Worm (Caenorhabditis elegans) whole organism, young adult: ENCODE results near the gene set-19.

Source experiments
- B0035.1 ChIP-seq: sonication (generic microtip); optimal IDR thresholded peaks from 2 replicates; lab custom pipeline; 2016; ENCODE audit warnings: missing genetic modification characterization, mild to moderate bottlenecking, missing compliant biosample characterization, missing genotype, missing genetic modification reagents
- D2030.7 ChIP-seq: fragments of 200-800 bp; sonication (Bioruptor generic); IDR thresholded peaks from 2 replicates; pipeline ENCODE4 v1.3.6; 2022; ENCODE audit warnings: missing genetic modification reagents, missing genetic modification characterization, missing compliant biosample characterization
- F22D6.2 ChIP-seq: sonication (generic microtip); optimal IDR thresholded peaks from 2 replicates; lab custom pipeline; 2016; ENCODE audit warnings: mild to moderate bottlenecking, missing genetic modification characterization, missing compliant biosample characterization
- F23B12.7 ChIP-seq: sonication (generic microtip); optimal IDR thresholded peaks from 2 replicates; lab custom pipeline; 2017; ENCODE audit warnings: missing genetic modification characterization, mild to moderate bottlenecking, missing compliant biosample characterization, antibody characterized with exemption, moderate library complexity; ENCODE audit not compliant: insufficient read depth
- F52B5.7 ChIP-seq: sonication (generic microtip); optimal IDR thresholded peaks from 2 replicates; lab custom pipeline; 2016; ENCODE audit warnings: mild to moderate bottlenecking, missing genetic modification characterization, missing compliant biosample characterization
- K12H6.12 ChIP-seq: fragments of 200-800 bp; sonication (Bioruptor generic); optimal IDR thresholded peaks from 2 replicates; lab custom pipeline; 2018; ENCODE audit warnings: mild to moderate bottlenecking, missing genetic modification characterization, missing compliant biosample characterization
- Y95B8A.8 ChIP-seq: fragments of 200-800 bp; sonication (Bioruptor generic); IDR thresholded peaks from 2 replicates; pipeline ENCODE4 v1.3.6; 2022; ENCODE audit warnings: missing genetic modification reagents, missing genetic modification characterization, missing compliant biosample characterization
- ZK185.1 ChIP-seq: sonication (generic microtip); optimal IDR thresholded peaks from 2 replicates; lab custom pipeline; 2016; ENCODE audit warnings: mild to moderate bottlenecking, missing genetic modification characterization, missing compliant biosample characterization; ENCODE audit not compliant: poor library complexity, severe bottlenecking
- ccch-3 ChIP-seq: fragments of 200-800 bp; sonication (Bioruptor generic); optimal IDR thresholded peaks from 2 replicates; lab custom pipeline; 2018; ENCODE audit warnings: mild to moderate bottlenecking, missing genetic modification characterization, missing compliant biosample characterization
- cebp-1 ChIP-seq, 2 experiments: fragments of 200-800 bp in 1 of 2; sonication (Bioruptor generic) in 1 of 2; sonication (generic microtip) in 1 of 2; IDR thresholded peaks in 1 of 2; optimal IDR thresholded peaks in 1 of 2; 2 replicates each; pipeline versions ENCODE4 v1.3.6 to Lab custom; 2017 to 2022; ENCODE audit warnings: missing compliant biosample characterization in 2 of 2, missing genetic modification characterization in 2 of 2, mild to moderate bottlenecking in 1 of 2, missing genetic modification reagents in 1 of 2, moderate library complexity in 1 of 2
- ekl-4 ChIP-seq: fragments of 200-800 bp; sonication (Bioruptor generic); IDR thresholded peaks from 2 replicates; pipeline ENCODE4 v1.3.6; 2022; ENCODE audit warnings: missing genetic modification reagents, missing genetic modification characterization, missing compliant biosample characterization
- hmg-1.2 ChIP-seq: fragments of 200-800 bp; sonication (Bioruptor generic); IDR thresholded peaks from 2 replicates; pipeline ENCODE4 v1.3.6; 2022; ENCODE audit warnings: missing genetic modification reagents, missing genetic modification characterization, missing compliant biosample characterization
- let-526 ChIP-seq: fragments of 200-800 bp; sonication (Bioruptor generic); IDR thresholded peaks from 2 replicates; pipeline ENCODE4 v1.3.6; 2022; ENCODE audit warnings: missing genetic modification reagents, missing genetic modification characterization, missing compliant biosample characterization
- lin-26 ChIP-seq: fragments of 200-800 bp; sonication (Bioruptor generic); IDR thresholded peaks from 2 replicates; pipeline ENCODE4 v1.3.6; 2022; ENCODE audit warnings: missing genetic modification reagents, missing genetic modification characterization, missing compliant biosample characterization
- lin-40 ChIP-seq: sonication (generic microtip); optimal IDR thresholded peaks from 2 replicates; lab custom pipeline; 2016; ENCODE audit warnings: missing genetic modification characterization, mild to moderate bottlenecking, missing compliant biosample characterization, missing genotype, missing genetic modification reagents
- mcd-1 ChIP-seq: fragments of 200-800 bp; sonication (Bioruptor generic); IDR thresholded peaks from 2 replicates; pipeline ENCODE4 v1.3.6; 2022; ENCODE audit warnings: missing genetic modification reagents, missing genetic modification characterization, missing compliant biosample characterization
- mel-28 ChIP-seq: sonication (generic microtip); optimal IDR thresholded peaks from 2 replicates; lab custom pipeline; 2016; ENCODE audit warnings: borderline replicate concordance, mild to moderate bottlenecking, missing genetic modification characterization, missing compliant biosample characterization
- nfyb-1 ChIP-seq: fragments of 200-800 bp; sonication (Bioruptor generic); IDR thresholded peaks from 2 replicates; pipeline ENCODE4 v1.3.6; 2022; ENCODE audit warnings: missing genetic modification reagents, missing genetic modification characterization, missing compliant biosample characterization
- nhr-120 ChIP-seq: fragments of 200-800 bp; sonication (Bioruptor generic); IDR thresholded peaks from 2 replicates; pipeline ENCODE4 v1.3.6; 2022; ENCODE audit warnings: missing genetic modification characterization, missing compliant biosample characterization
- nhr-80 ChIP-seq: sonication (generic microtip); optimal IDR thresholded peaks from 2 replicates; lab custom pipeline; 2016; ENCODE audit warnings: missing genetic modification characterization, missing compliant biosample characterization
- nhr-90 ChIP-seq: sonication (generic microtip); optimal IDR thresholded peaks from 2 replicates; lab custom pipeline; 2016; ENCODE audit warnings: missing genotype, mild to moderate bottlenecking, missing genetic modification characterization, missing compliant biosample characterization
- pbrm-1 ChIP-seq: fragments of 200-800 bp; sonication (Bioruptor generic); IDR thresholded peaks from 2 replicates; pipeline ENCODE4 v1.3.6; 2022; ENCODE audit warnings: missing genetic modification reagents, missing genetic modification characterization, missing compliant biosample characterization
- rcor-1 ChIP-seq: fragments of 200-800 bp; sonication (Bioruptor generic); IDR thresholded peaks from 2 replicates; pipeline ENCODE4 v1.3.6; 2022; ENCODE audit warnings: missing genetic modification reagents, missing genetic modification characterization, missing compliant biosample characterization
- rec-8 ChIP-seq, 2 experiments: sonication (generic microtip); optimal IDR thresholded peaks; 2 replicates each; lab custom pipeline; 2016; ENCODE audit warnings: mild to moderate bottlenecking in 2 of 2, missing genetic modification characterization in 2 of 2, missing genetic modification reagents in 2 of 2, missing genotype in 2 of 2, missing biosample characterization in 1 of 2, missing compliant biosample characterization in 1 of 2, moderate library complexity in 1 of 2
- sdz-38 ChIP-seq: sonication (generic microtip); optimal IDR thresholded peaks from 2 replicates; lab custom pipeline; 2016; ENCODE audit warnings: missing genotype, missing genetic modification characterization, missing compliant biosample characterization
- snpc-3.4 ChIP-seq: sonication (generic microtip); optimal IDR thresholded peaks from 2 replicates; lab custom pipeline; 2017; ENCODE audit warnings: missing genetic modification characterization, mild to moderate bottlenecking, missing compliant biosample characterization, antibody characterized with exemption, moderate library complexity, missing genotype, missing genetic modification reagents
- tbp1 ChIP-seq: fragments of 200-800 bp; sonication (Bioruptor generic); optimal IDR thresholded peaks from 2 replicates; lab custom pipeline; 2018; ENCODE audit warnings: mild to moderate bottlenecking, missing genetic modification characterization, missing compliant biosample characterization
- ztf-22 ChIP-seq: fragments of 200-800 bp; sonication (Bioruptor generic); optimal IDR thresholded peaks from 2 replicates; lab custom pipeline; 2018; ENCODE audit warnings: mild to moderate bottlenecking, missing genetic modification characterization, moderate library complexity, missing compliant biosample characterization
- ztf-26 ChIP-seq: sonication (generic microtip); optimal IDR thresholded peaks from 2 replicates; lab custom pipeline; 2017; ENCODE audit warnings: missing genetic modification characterization, missing compliant biosample characterization
- ztf-6 ChIP-seq: fragments of 200-800 bp; sonication (Bioruptor generic); IDR thresholded peaks from 2 replicates; pipeline ENCODE4 v1.3.6; 2022; ENCODE audit warnings: missing genetic modification reagents, missing genetic modification characterization, missing compliant biosample characterization

Gene set-19

DNA sequence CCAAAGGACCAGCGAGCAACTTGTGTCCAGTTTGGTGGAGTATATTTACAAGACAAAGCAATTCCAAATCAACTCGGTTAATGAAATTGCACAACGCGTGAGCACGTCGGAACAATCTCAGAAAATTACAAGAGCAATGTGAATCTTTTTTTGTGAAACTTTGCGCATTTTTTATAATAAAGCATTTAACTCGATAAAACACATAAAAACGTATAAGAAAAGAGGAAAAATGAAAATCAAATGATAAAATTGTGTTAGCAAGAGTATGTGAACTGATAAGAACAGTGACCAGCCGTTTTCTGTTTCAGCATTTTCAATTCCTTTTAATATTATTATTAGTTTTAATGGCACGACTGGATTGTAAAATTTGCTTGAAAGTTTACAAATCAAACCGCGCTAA is 48.4 kb downstream of the set-19 start, which contains the start of gene T22B7.8:
T22B7.8 (plus strand) TSS at position 301 of the 400 bp plus-strand sequence.
- no peak for TF ChIP-seq Y95B8A.8 (GFP tag; lab: Robert Waterston, UW)
- TF ChIP-seq, all 124 proteins: peak for 0

DNA sequence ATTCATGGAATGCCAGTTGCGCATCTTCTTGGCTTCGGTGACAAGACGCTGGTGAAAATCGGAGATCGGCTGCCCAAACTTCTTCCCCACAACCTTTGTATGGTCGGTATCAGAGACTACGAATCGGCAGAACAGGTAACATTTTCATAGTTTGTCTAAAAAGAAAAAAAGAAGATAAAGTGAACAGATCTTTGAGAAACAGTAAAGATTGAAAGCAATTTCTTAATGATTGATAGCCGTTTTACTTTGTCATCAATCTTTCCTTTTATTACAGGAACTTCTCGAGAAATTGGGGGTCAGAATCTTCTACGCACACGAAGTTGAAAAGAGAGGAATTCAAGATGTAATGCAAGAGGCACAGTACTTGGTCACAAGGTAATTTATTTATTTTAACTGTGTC is 49.0 kb downstream of the set-19 start:
- TF ChIP-seq cebp-1 (GFP tag; IDR thresholded peaks at IDR 0.05; lab: Robert Waterston, UW) (no peak), cebp-1 (tag; optimal IDR thresholded peaks at IDR 0.05; lab: Kevin White, UChicago) (no peak), ztf-26 (tag; lab: Kevin White, UChicago) (peak; percentile 9), rcor-1 (GFP tag; lab: Robert Waterston, UW) (no peak)
- TF ChIP-seq, all 124 proteins: peak for 1

DNA sequence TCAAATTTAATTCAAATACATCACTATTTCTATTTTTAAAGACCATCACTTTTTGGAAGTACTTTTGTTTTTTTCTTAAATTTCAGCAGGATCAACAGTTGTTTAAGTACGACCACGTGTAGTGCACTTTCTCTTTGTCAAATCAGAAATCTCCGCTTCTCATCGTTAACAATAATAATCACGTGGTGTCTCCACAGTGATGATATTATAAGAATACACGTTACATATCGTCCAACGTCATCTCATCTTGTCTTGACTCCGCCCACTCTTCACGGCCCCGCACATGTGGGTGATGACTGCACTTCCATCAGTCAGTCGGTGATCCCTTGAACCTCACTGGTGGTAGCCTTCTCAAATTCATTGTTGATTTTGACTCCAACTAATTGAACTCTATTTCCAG is 50.1 kb downstream of the set-19 start, which contains the start of gene argn-1:
argn-1 (plus strand) TSS at position 83 of the 400 bp plus-strand sequence.
- TF ChIP-seq D2030.7 (no peak), ztf-26 (tag; lab: Kevin White, UChicago) (peak; percentile 64), F22D6.2 (tag; lab: Kevin White, UChicago) (no peak), lin-40 (tag; lab: Kevin White, UChicago) (peak; percentile 13), lin-26 (GFP tag; lab: Robert Waterston, UW) (no peak), B0035.1 (tag; lab: Kevin White, UChicago) (no peak), mel-28 (tag; lab: Kevin White, UChicago) (no peak), rcor-1 (GFP tag; lab: Robert Waterston, UW) (no peak), tbp1 (no peak), snpc-3.4 (no peak), ztf-6 (GFP tag; lab: Robert Waterston, UW) (no peak), ekl-4 (GFP tag; lab: Robert Waterston, UW) (no peak), nfyb-1 (no peak), mcd-1 (no peak), nhr-90 (tag; lab: Kevin White, UChicago) (no peak)

DNA sequence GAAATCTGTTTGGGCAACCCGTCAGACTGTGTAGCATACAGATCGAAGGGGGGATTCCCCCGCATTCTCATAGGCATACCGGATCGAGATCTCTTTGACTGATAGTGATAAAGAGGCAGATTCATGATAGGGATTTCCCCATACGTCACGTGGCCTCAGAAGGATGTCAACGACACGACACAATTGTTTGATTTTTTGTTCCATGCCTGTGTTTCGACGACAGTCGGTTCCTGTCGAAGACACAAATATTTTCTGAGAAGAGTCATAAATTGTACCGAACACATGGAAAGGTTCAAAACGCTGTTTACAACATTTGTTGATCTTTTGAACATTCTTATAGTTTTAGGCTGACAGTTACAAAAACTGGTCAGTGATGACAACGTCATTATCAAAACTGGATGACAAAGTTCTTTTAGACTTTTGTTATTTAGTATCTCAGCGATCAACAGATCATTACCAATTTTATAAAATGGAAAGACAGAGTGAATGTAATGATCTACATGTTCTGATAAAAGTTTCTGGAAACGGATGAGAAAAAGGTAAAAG is 51.5 kb downstream of the set-19 start:
- TF ChIP-seq nhr-120, result no peak
- no peak for TF ChIP-seq rec-8 (tag; optimal IDR thresholded peaks at IDR 0.05; lab: Kevin White, UChicago)
- TF ChIP-seq ZK185.1 (tag; lab: Kevin White, UChicago), result no peak
- no peak for TF ChIP-seq nhr-80 (tag; lab: Kevin White, UChicago)
- no peak for TF ChIP-seq pbrm-1 (GFP tag; lab: Robert Waterston, UW)
- TF ChIP-seq K12H6.12 (tag; lab: Kevin White, UChicago), result no peak
- TF ChIP-seq hmg-1.2 (GFP tag; lab: Robert Waterston, UW), result no peak
- TF ChIP-seq ztf-26 (tag; lab: Kevin White, UChicago), result peak; percentile 27
- TF ChIP-seq F23B12.7 (tag; lab: Kevin White, UChicago), result no peak
- no peak for TF ChIP-seq ztf-22 (GFP tag; lab: Kevin White, UChicago)
- TF ChIP-seq F52B5.7 (tag; lab: Kevin White, UChicago), result no peak
- peak; percentile 52; the same call in 1 of the 2 replicates for TF ChIP-seq lin-26 (GFP tag; lab: Robert Waterston, UW)
- no peak for TF ChIP-seq let-526
- no peak for TF ChIP-seq sdz-38 (tag; lab: Kevin White, UChicago)
- TF ChIP-seq ccch-3 (GFP tag; lab: Kevin White, UChicago), result no peak
